Worm (Caenorhabditis elegans) whole organism, young adult: ENCODE measurements around the gene viro-2.

Experiments used
- C17E4.6 ChIP-seq: fragments of 200-800 bp; sonication (Bioruptor generic); IDR thresholded peaks from 2 replicates; pipeline ENCODE4 v1.3.6; 2022; ENCODE audit warnings: missing genetic modification reagents, missing genetic modification characterization, missing compliant biosample characterization
- F23B12.7 ChIP-seq: sonication (generic microtip); optimal IDR thresholded peaks from 2 replicates; lab custom pipeline; 2017; ENCODE audit warnings: missing genetic modification characterization, mild to moderate bottlenecking, missing compliant biosample characterization, antibody characterized with exemption, moderate library complexity; ENCODE audit not compliant: insufficient read depth
- F49E8.2 ChIP-seq: sonication (generic microtip); optimal IDR thresholded peaks from 3 replicates; lab custom pipeline; 2017; ENCODE audit warnings: missing genetic modification characterization, mild to moderate bottlenecking, missing compliant biosample characterization, antibody characterized with exemption, moderate library complexity; ENCODE audit not compliant: insufficient read depth
- F52B5.7 ChIP-seq: sonication (generic microtip); optimal IDR thresholded peaks from 2 replicates; lab custom pipeline; 2016; ENCODE audit warnings: mild to moderate bottlenecking, missing genetic modification characterization, missing compliant biosample characterization
- F57A8.1 ChIP-seq: fragments of 200-800 bp; sonication (Bioruptor generic); optimal IDR thresholded peaks from 2 replicates; lab custom pipeline; 2018; ENCODE audit warnings: mild to moderate bottlenecking, missing genetic modification characterization, moderate library complexity, missing compliant biosample characterization
- Y53F4B.3 ChIP-seq: fragments of 200-800 bp; sonication (Bioruptor generic); IDR thresholded peaks from 2 replicates; pipeline ENCODE4 v1.3.6; 2022; ENCODE audit warnings: missing genetic modification reagents, missing genetic modification characterization, missing compliant biosample characterization
- Y56A3A.18 ChIP-seq: fragments of 200-800 bp; sonication (Bioruptor generic); IDR thresholded peaks from 2 replicates; pipeline ENCODE4 v1.3.6; 2022; ENCODE audit warnings: missing genetic modification reagents, missing genetic modification characterization, missing compliant biosample characterization
- Y67H2A.10 ChIP-seq: fragments of 200-800 bp; sonication (Bioruptor generic); conservative IDR thresholded peaks from 2 replicates; pipeline ENCODE4 v1.3.6; 2022; ENCODE audit warnings: missing genetic modification reagents, missing genetic modification characterization, missing compliant biosample characterization
- Y95B8A.8 ChIP-seq: fragments of 200-800 bp; sonication (Bioruptor generic); IDR thresholded peaks from 2 replicates; pipeline ENCODE4 v1.3.6; 2022; ENCODE audit warnings: missing genetic modification reagents, missing genetic modification characterization, missing compliant biosample characterization
- ZK185.1 ChIP-seq: sonication (generic microtip); optimal IDR thresholded peaks from 2 replicates; lab custom pipeline; 2016; ENCODE audit warnings: mild to moderate bottlenecking, missing genetic modification characterization, missing compliant biosample characterization; ENCODE audit not compliant: poor library complexity, severe bottlenecking
- ama-1 ChIP-seq, 3 experiments: fragments of 150-350 bp in 1 of 3; sonication (generic microtip) in 2 of 3; optimal IDR thresholded peaks; 2 replicates each; lab custom pipeline; 2014 to 2018; ENCODE audit warnings: missing biosample characterization in 2 of 3, missing genetic modification characterization in 2 of 3, missing genetic modification reagents in 2 of 3
- atf-7 ChIP-seq: sonication (generic microtip); optimal IDR thresholded peaks from 2 replicates; lab custom pipeline; 2017; ENCODE audit warnings: mild to moderate bottlenecking, missing genetic modification characterization, missing compliant biosample characterization
- attf-6 ChIP-seq: fragments of 200-800 bp; sonication (Bioruptor generic); IDR thresholded peaks from 2 replicates; pipeline ENCODE4 v1.3.6; 2022; ENCODE audit warnings: missing genetic modification reagents, missing genetic modification characterization, missing compliant biosample characterization
- ccch-3 ChIP-seq: fragments of 200-800 bp; sonication (Bioruptor generic); optimal IDR thresholded peaks from 2 replicates; lab custom pipeline; 2018; ENCODE audit warnings: mild to moderate bottlenecking, missing genetic modification characterization, missing compliant biosample characterization
- ceh-27 ChIP-seq: fragments of 200-800 bp; sonication (Bioruptor generic); optimal IDR thresholded peaks from 2 replicates; lab custom pipeline; 2018; ENCODE audit warnings: mild to moderate bottlenecking, missing genetic modification characterization, moderate library complexity, missing compliant biosample characterization
- ceh-40 ChIP-seq: fragments of 200-800 bp; sonication (Bioruptor generic); IDR thresholded peaks from 2 replicates; pipeline ENCODE4 v1.3.6; 2022; ENCODE audit warnings: missing genetic modification characterization, missing compliant biosample characterization
- ceh-58 ChIP-seq: fragments of 200-800 bp; sonication (Bioruptor generic); IDR thresholded peaks from 2 replicates; pipeline ENCODE4 v1.3.6; 2022; ENCODE audit warnings: missing genetic modification characterization, missing compliant biosample characterization
- ceh-79 ChIP-seq: sonication (generic microtip); optimal IDR thresholded peaks from 2 replicates; lab custom pipeline; 2017; ENCODE audit warnings: mild to moderate bottlenecking, missing genetic modification characterization, missing compliant biosample characterization
- ceh-91 ChIP-seq: fragments of 200-800 bp; sonication (Bioruptor generic); IDR thresholded peaks from 2 replicates; pipeline ENCODE4 v1.3.6; 2022; ENCODE audit warnings: missing genetic modification reagents, missing genetic modification characterization, missing compliant biosample characterization
- dox-1 ChIP-seq: fragments of 200-800 bp; sonication (Bioruptor generic); IDR thresholded peaks from 2 replicates; pipeline ENCODE4 v1.3.6; 2022; ENCODE audit warnings: missing genetic modification reagents, missing genetic modification characterization, missing compliant biosample characterization
- ekl-4 ChIP-seq: fragments of 200-800 bp; sonication (Bioruptor generic); IDR thresholded peaks from 2 replicates; pipeline ENCODE4 v1.3.6; 2022; ENCODE audit warnings: missing genetic modification reagents, missing genetic modification characterization, missing compliant biosample characterization
- hlh-12 ChIP-seq: sonication (generic microtip); optimal IDR thresholded peaks from 2 replicates; lab custom pipeline; 2016; ENCODE audit warnings: missing genetic modification characterization, missing compliant biosample characterization
- lag-1 ChIP-seq: fragments of 200-800 bp; sonication (Bioruptor generic); IDR thresholded peaks from 2 replicates; pipeline ENCODE4 v1.3.6; 2022; ENCODE audit warnings: missing genetic modification reagents, missing genetic modification characterization, missing compliant biosample characterization
- lin-35 ChIP-seq, 3 experiments: fragments of 150-350 bp in 2 of 3; sonication (generic microtip) in 1 of 3; optimal IDR thresholded peaks; 2 replicates each; lab custom pipeline; 2014 to 2018; ENCODE audit warnings: missing biosample characterization in 3 of 3, missing genetic modification characterization in 3 of 3, missing genetic modification reagents in 3 of 3
- lsl-1 ChIP-seq: fragments of 200-800 bp; sonication (Bioruptor generic); optimal IDR thresholded peaks from 2 replicates; lab custom pipeline; 2018; ENCODE audit warnings: mild to moderate bottlenecking, missing genetic modification characterization, moderate library complexity, missing compliant biosample characterization
- madf-3 ChIP-seq: fragments of 200-800 bp; sonication (Bioruptor generic); IDR thresholded peaks from 2 replicates; pipeline ENCODE4 v1.3.6; 2022; ENCODE audit warnings: missing genetic modification reagents, missing genetic modification characterization, missing compliant biosample characterization
- madf-8 ChIP-seq: fragments of 200-800 bp; sonication (Bioruptor generic); conservative IDR thresholded peaks from 2 replicates; pipeline ENCODE4 v1.3.6; 2022; ENCODE audit warnings: missing genetic modification reagents, missing genetic modification characterization, missing compliant biosample characterization
- mcd-1 ChIP-seq: fragments of 200-800 bp; sonication (Bioruptor generic); IDR thresholded peaks from 2 replicates; pipeline ENCODE4 v1.3.6; 2022; ENCODE audit warnings: missing genetic modification reagents, missing genetic modification characterization, missing compliant biosample characterization
- mes-4 ChIP-seq: sonication (generic microtip); optimal IDR thresholded peaks from 2 replicates; lab custom pipeline; 2016; ENCODE audit warnings: missing genotype, missing genetic modification characterization, missing compliant biosample characterization
- mxl-1 ChIP-seq: sonication (generic microtip); optimal IDR thresholded peaks from 2 replicates; lab custom pipeline; 2016; ENCODE audit warnings: missing genetic modification characterization, missing compliant biosample characterization
- nfyb-1 ChIP-seq: fragments of 200-800 bp; sonication (Bioruptor generic); IDR thresholded peaks from 2 replicates; pipeline ENCODE4 v1.3.6; 2022; ENCODE audit warnings: missing genetic modification reagents, missing genetic modification characterization, missing compliant biosample characterization
- nhr-179 ChIP-seq: sonication (generic microtip); optimal IDR thresholded peaks from 2 replicates; lab custom pipeline; 2016; ENCODE audit warnings: mild to moderate bottlenecking, missing genetic modification characterization, missing compliant biosample characterization
- nhr-90 ChIP-seq: sonication (generic microtip); optimal IDR thresholded peaks from 2 replicates; lab custom pipeline; 2016; ENCODE audit warnings: missing genotype, mild to moderate bottlenecking, missing genetic modification characterization, missing compliant biosample characterization
- pbrm-1 ChIP-seq: fragments of 200-800 bp; sonication (Bioruptor generic); IDR thresholded peaks from 2 replicates; pipeline ENCODE4 v1.3.6; 2022; ENCODE audit warnings: missing genetic modification reagents, missing genetic modification characterization, missing compliant biosample characterization
- pha-4 ChIP-seq: fragments of 150-350 bp; sonication (generic microtip); optimal IDR thresholded peaks from 2 replicates; lab custom pipeline; 2014; ENCODE audit warnings: missing biosample characterization, missing genetic modification reagents, missing genetic modification characterization
- rec-8 ChIP-seq, 2 experiments: sonication (generic microtip); optimal IDR thresholded peaks; 2 replicates each; lab custom pipeline; 2016; ENCODE audit warnings: mild to moderate bottlenecking in 2 of 2, missing genetic modification characterization in 2 of 2, missing genetic modification reagents in 2 of 2, missing genotype in 2 of 2, missing biosample characterization in 1 of 2, missing compliant biosample characterization in 1 of 2, moderate library complexity in 1 of 2
- repo-1 ChIP-seq: sonication (generic microtip); optimal IDR thresholded peaks from 2 replicates; lab custom pipeline; 2017; ENCODE audit warnings: mild to moderate bottlenecking, missing genetic modification characterization, missing compliant biosample characterization
- sea-2 ChIP-seq: fragments of 200-800 bp; sonication (Bioruptor generic); IDR thresholded peaks from 2 replicates; pipeline ENCODE4 v1.3.6; 2022; ENCODE audit warnings: missing genetic modification characterization, missing compliant biosample characterization
- snpc-3.4 ChIP-seq: sonication (generic microtip); optimal IDR thresholded peaks from 2 replicates; lab custom pipeline; 2017; ENCODE audit warnings: missing genetic modification characterization, mild to moderate bottlenecking, missing compliant biosample characterization, antibody characterized with exemption, moderate library complexity, missing genotype, missing genetic modification reagents
- snpc-4 ChIP-seq, 5 experiments: fragments of 150-350 bp in 1 of 5; sonication (generic microtip) in 4 of 5; optimal IDR thresholded peaks; 2 replicates each; lab custom pipeline; 2014 to 2018; ENCODE audit warnings: missing genetic modification characterization in 5 of 5, missing biosample characterization in 3 of 5, antibody characterized with exemption in 2 of 5, mild to moderate bottlenecking in 2 of 5, missing compliant biosample characterization in 2 of 5, missing genotype in 2 of 5, moderate library complexity in 2 of 5, missing genetic modification reagents in 1 of 5
- ztf-22 ChIP-seq: fragments of 200-800 bp; sonication (Bioruptor generic); optimal IDR thresholded peaks from 2 replicates; lab custom pipeline; 2018; ENCODE audit warnings: mild to moderate bottlenecking, missing genetic modification characterization, moderate library complexity, missing compliant biosample characterization
- ztf-26 ChIP-seq: sonication (generic microtip); optimal IDR thresholded peaks from 2 replicates; lab custom pipeline; 2017; ENCODE audit warnings: missing genetic modification characterization, missing compliant biosample characterization
- ztf-28 ChIP-seq: fragments of 200-800 bp; sonication (Bioruptor generic); IDR thresholded peaks from 2 replicates; pipeline ENCODE4 v1.3.6; 2022; ENCODE audit warnings: missing genetic modification reagents, missing genetic modification characterization, missing compliant biosample characterization

viro-2 gene

ce11 chrIII:7141285-7141715 lies 12.6 kb downstream of the viro-2 start (continued):
- TF ChIP-seq ceh-27 (GFP tag; lab: Kevin White, UChicago), result peak; percentile 17
- no peak for TF ChIP-seq madf-3
- TF ChIP-seq ama-1 (optimal IDR thresholded peaks at IDR 0.05; lab: Kevin White, UChicago), result peak; percentile 82
- TF ChIP-seq ama-1 (GFP tag; optimal IDR thresholded peaks at IDR 0.05; lab: Kevin White, UChicago), result no peak
- TF ChIP-seq atf-7, result peak; percentile 63
- peak; percentile 75 for TF ChIP-seq F23B12.7
- peak; percentile 92 for TF ChIP-seq ekl-4 (GFP tag; lab: Robert Waterston, UW)
- peak; percentile 90 for TF ChIP-seq nfyb-1
- peak; percentile 97 for TF ChIP-seq attf-6
- TF ChIP-seq dox-1 (GFP tag; lab: Robert Waterston, UW), result peak; percentile 90
- peak; percentile 1 for TF ChIP-seq mes-4 (tag; lab: Kevin White, UChicago)
- peak; percentile 99 for TF ChIP-seq snpc-3.4 (tag; lab: Kevin White, UChicago)
- no peak for TF ChIP-seq nhr-179 (tag; lab: Kevin White, UChicago)
- no peak for TF ChIP-seq lag-1
- TF ChIP-seq Y53F4B.3 (GFP tag; lab: Robert Waterston, UW), result no peak

- TF ChIP-seq F52B5.7 (tag; lab: Kevin White, UChicago) (no peak), ama-1 (optimal IDR thresholded peaks at IDR 0.05; lab: Kevin White, UChicago) (peak; percentile 19), ama-1 (GFP tag; optimal IDR thresholded peaks at IDR 0.05; lab: Kevin White, UChicago) (peak in 1 of 2 experiments; percentile 11), mcd-1 (GFP tag; lab: Robert Waterston, UW) (peak; percentile 51), Y67H2A.10 (no peak), mxl-1 (tag; lab: Kevin White, UChicago) (no peak), ztf-26 (no peak), ceh-58 (GFP tag; lab: Robert Waterston, UW) (no peak), ceh-40 (GFP tag; lab: Robert Waterston, UW) (0 out of 2 replicates have a peak, but pooled peaks have one; percentile 49), Y56A3A.18 (GFP tag; lab: Robert Waterston, UW) (peak; percentile 61; the same call in 1 of the 2 replicates), madf-8 (0 out of 2 replicates have a peak, but pooled peaks have one; percentile 7), F57A8.1 (GFP tag; lab: Kevin White, UChicago) (no peak), nhr-90 (no peak), ZK185.1 (no peak), dox-1 (GFP tag; lab: Robert Waterston, UW) (peak; percentile 78), lin-35 (GFP tag; optimal IDR thresholded peaks at IDR 0.05; lab: Kevin White, UChicago) (no peak), attf-6 (peak; percentile 96), snpc-3.4 (tag; lab: Kevin White, UChicago) (peak; percentile 95), hlh-12 (tag; lab: Kevin White, UChicago) (no peak), C17E4.6 (GFP tag; lab: Robert Waterston, UW) (peak; percentile 60), ceh-91 (GFP tag; lab: Robert Waterston, UW) (peak; percentile 51; the same call in 1 of the 2 replicates), ztf-28 (GFP tag; lab: Robert Waterston, UW) (no peak), lag-1 (no peak), rec-8 (tag; optimal IDR thresholded peaks at IDR 0.05; lab: Kevin White, UChicago) (peak in 1 of 2 experiments; percentile 44), madf-3 (peak; percentile 77; the same call in 1 of the 2 replicates), ceh-27 (GFP tag; lab: Kevin White, UChicago) (no peak), atf-7 (no peak), snpc-4 (GFP tag; optimal IDR thresholded peaks at IDR 0.05; lab: Kevin White, UChicago) (peak; percentile 96), snpc-4 (tag; optimal IDR thresholded peaks at IDR 0.05; lab: Kevin White, UChicago) (peak; percentile 96 to 98 (median 97)), nfyb-1 (peak; percentile 83), pbrm-1 (GFP tag; lab: Robert Waterston, UW) (peak; percentile 90), F49E8.2 (peak; percentile 87), ccch-3 (GFP tag; lab: Kevin White, UChicago) (no peak), ztf-22 (GFP tag; lab: Kevin White, UChicago) (no peak), ceh-79 (tag; lab: Kevin White, UChicago) (no peak), lsl-1 (GFP tag; lab: Kevin White, UChicago) (peak; percentile 71), Y95B8A.8 (GFP tag; lab: Robert Waterston, UW) (peak; percentile 67; the same call in 1 of the 2 replicates), Y53F4B.3 (GFP tag; lab: Robert Waterston, UW) (0 out of 2 replicates have a peak, but pooled peaks have one; percentile 4), repo-1 (tag; lab: Kevin White, UChicago) (peak; percentile 15), sea-2 (GFP tag; lab: Robert Waterston, UW) (no peak), pha-4 (tag; lab: Kevin White, UChicago) (no peak)
These were observed 13.5 kb downstream of the viro-2 start for ce11 chrIII:7142172-7142601.
